Worm (Caenorhabditis elegans) whole organism, early embryonic: ENCODE measurements around the gene ZK512.7.

Source experiments
- B0310.2 ChIP-seq: sonication (generic microtip); optimal IDR thresholded peaks from 2 replicates; lab custom pipeline; 2016; ENCODE audit warnings: mild to moderate bottlenecking, missing genetic modification characterization, missing compliant biosample characterization
- F13C5.2 ChIP-seq: sonication (generic microtip); optimal IDR thresholded peaks from 2 replicates; lab custom pipeline; 2017; ENCODE audit warnings: mild to moderate bottlenecking, missing genetic modification characterization, inconsistent platforms, missing compliant biosample characterization
- ama-1 ChIP-seq: fragments of 150-350 bp; optimal IDR thresholded peaks from 2 replicates; lab custom pipeline; 2014
- ceh-13 ChIP-seq: fragments of 200-800 bp; sonication (Bioruptor generic); optimal IDR thresholded peaks from 2 replicates; lab custom pipeline; 2018; ENCODE audit warnings: mild to moderate bottlenecking, missing genetic modification characterization, missing compliant biosample characterization
- ets-7 ChIP-seq: sonication (generic microtip); optimal IDR thresholded peaks from 2 replicates; lab custom pipeline; 2016; ENCODE audit warnings: missing genotype, missing genetic modification characterization, missing compliant biosample characterization
- flt-1 ChIP-seq: fragments of 200-800 bp; sonication (Bioruptor generic); IDR thresholded peaks from 2 replicates; pipeline ENCODE4 v1.3.6; 2022; ENCODE audit warnings: missing genetic modification characterization, missing compliant biosample characterization
- hmbx-1 ChIP-seq: sonication (generic microtip); optimal IDR thresholded peaks from 2 replicates; lab custom pipeline; 2016; ENCODE audit warnings: mild to moderate bottlenecking, missing genetic modification characterization, missing compliant biosample characterization
- hmg-4 ChIP-seq: fragments of 200-800 bp; sonication (Bioruptor generic); optimal IDR thresholded peaks from 2 replicates; lab custom pipeline; 2018; ENCODE audit warnings: mild to moderate bottlenecking, missing genetic modification characterization, missing compliant biosample characterization
- pes-1 ChIP-seq: fragments of 200-800 bp; sonication (Bioruptor generic); IDR thresholded peaks from 2 replicates; pipeline ENCODE4 v1.3.6; 2022; ENCODE audit warnings: missing genetic modification reagents, missing genetic modification characterization, missing compliant biosample characterization
- tbx-11 ChIP-seq: fragments of 200-800 bp; sonication (Bioruptor generic); IDR thresholded peaks from 2 replicates; pipeline ENCODE4 v1.3.6; 2022; ENCODE audit warnings: missing genetic modification characterization, missing compliant biosample characterization
- tra-4 ChIP-seq: sonication (generic microtip); optimal IDR thresholded peaks from 2 replicates; lab custom pipeline; 2017; ENCODE audit warnings: missing genetic modification characterization, missing compliant biosample characterization

DNA sequence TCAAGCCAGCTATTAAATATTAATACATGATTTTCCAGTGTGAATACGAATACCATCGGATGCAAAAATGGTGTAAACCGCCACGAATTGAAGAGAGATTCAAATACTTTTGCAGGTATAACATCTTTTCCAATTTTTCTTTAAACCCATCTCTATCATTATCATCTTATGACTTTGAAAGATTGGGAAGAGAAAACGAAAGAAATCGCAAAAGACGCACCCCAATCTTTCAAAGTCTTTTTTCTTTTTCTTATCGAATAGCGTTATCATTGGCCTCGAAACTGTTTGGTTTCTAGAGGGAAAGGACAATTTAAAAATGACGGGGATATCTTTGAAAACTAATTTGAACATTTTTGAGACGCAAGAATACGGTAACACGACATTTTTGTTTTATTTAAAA, 32.8 kb downstream of the ZK512.7 start:
- no peak for TF ChIP-seq flt-1 (GFP tag; lab: Robert Waterston, UW)
- TF ChIP-seq ama-1 (lab: Kevin White, UChicago) = no peak
- no peak for TF ChIP-seq tbx-11 (GFP tag; lab: Robert Waterston, UW)
- TF ChIP-seq ets-7 (tag; lab: Kevin White, UChicago) = no peak
- no peak for TF ChIP-seq hmbx-1 (tag; lab: Kevin White, UChicago)
- TF ChIP-seq B0310.2 (tag; lab: Kevin White, UChicago) = no peak
- no peak for TF ChIP-seq pes-1 (GFP tag; lab: Robert Waterston, UW)
- no peak for TF ChIP-seq hmg-4
- no peak for TF ChIP-seq tra-4 (tag; lab: Kevin White, UChicago)
- no peak for TF ChIP-seq F13C5.2
- no peak for TF ChIP-seq ceh-13 (GFP tag; lab: Kevin White, UChicago)
